Worm (Caenorhabditis elegans) whole organism, L1 larva: ENCODE data around the gene K02E7.12.

Source experiments
- Y116A8C.19 ChIP-seq: sonication (generic microtip); optimal IDR thresholded peaks from 2 replicates; lab custom pipeline; 2016; ENCODE audit warnings: missing compliant biosample characterization, missing genetic modification characterization, borderline replicate concordance
- dsc-1 ChIP-seq: sonication (generic microtip); optimal IDR thresholded peaks from 2 replicates; lab custom pipeline; 2016; ENCODE audit warnings: mild to moderate bottlenecking, missing genetic modification characterization, missing compliant biosample characterization
- pax-3 ChIP-seq: fragments of 200-800 bp; sonication (Bioruptor generic); optimal IDR thresholded peaks from 2 replicates; lab custom pipeline; 2018; ENCODE audit warnings: mild to moderate bottlenecking, missing genetic modification characterization, moderate library complexity, missing compliant biosample characterization
- snpc-4 ChIP-seq: fragments of 150-350 bp; optimal IDR thresholded peaks from 2 replicates; lab custom pipeline; 2014; ENCODE audit warnings: missing biosample characterization, missing genetic modification characterization
- ztf-11 ChIP-seq, 2 experiments: sonication (generic microtip); optimal IDR thresholded peaks; 2 replicates each; lab custom pipeline; 2016 to 2017; ENCODE audit warnings: missing genetic modification characterization in 2 of 2, missing biosample characterization in 1 of 2, missing compliant biosample characterization in 1 of 2

The K02E7.12 gene

DNA sequence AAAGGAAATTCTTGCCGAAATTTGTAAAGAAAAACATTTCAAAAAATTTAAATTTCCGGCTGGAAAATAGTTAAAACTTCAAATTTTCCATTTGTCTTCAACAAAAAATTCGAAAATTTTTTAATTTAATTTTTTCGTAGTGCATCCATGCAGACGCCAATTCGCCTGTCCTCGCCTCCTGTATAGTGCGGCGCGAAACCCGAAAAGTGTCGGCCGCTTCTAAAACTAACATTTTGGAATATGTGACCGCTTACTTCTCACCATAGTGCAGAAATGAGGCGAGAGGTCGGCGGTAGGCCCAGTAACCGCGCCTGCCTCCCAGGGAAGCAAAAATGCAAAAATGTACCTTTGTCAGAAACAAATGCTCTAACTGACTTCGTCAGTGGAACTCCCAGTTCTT, 45.5 kb downstream of the K02E7.12 start:
- no peak for TF ChIP-seq dsc-1
- TF ChIP-seq snpc-4 (tag; lab: Kevin White, UChicago), result peak; percentile 81
- TF ChIP-seq ztf-11 (tag; optimal IDR thresholded peaks at IDR 0.05; lab: Kevin White, UChicago), result no peak

- TF ChIP-seq Y116A8C.19 (no peak), pax-3 (tag; lab: Kevin White, UChicago) (no peak)
- TF ChIP-seq, all 84 proteins: peak for 0
Measured at ce11 chrII:1117992-1118729, 47.2 kb downstream of the K02E7.12 start, which contains the start of gene lips-13. lips-13 (minus strand) TSS chrII:1118042.
